Fruit fly (Drosophila melanogaster) whole organism, embryonic: ENCODE measurements around the gene CG11768.
A peak's percentile ranks its signal among the peaks of the same experiment; 100 is the strongest.

Source experiments
- Ada2b ChIP-seq: fragments of 200-800 bp; sonication (Bioruptor generic); IDR thresholded peaks from 2 replicates; pipeline ENCODE4 v1.3.6; 2022; ENCODE audit warnings: missing biosample characterization, missing genetic modification characterization
- Atf6 ChIP-seq: fragments of 200-800 bp; sonication (Bioruptor generic); IDR thresholded peaks from 2 replicates; pipeline ENCODE4 v1.3.6; 2022; ENCODE audit warnings: missing biosample characterization, missing genetic modification characterization
- Bteb2 ChIP-seq: fragments of 200-800 bp; sonication (Bioruptor generic); optimal IDR thresholded peaks from 2 replicates; lab custom pipeline; 2016; ENCODE audit warnings: missing biosample characterization, missing genetic modification characterization
- CG1024 ChIP-seq: fragments of 200-800 bp; sonication (Bioruptor generic); IDR thresholded peaks from 2 replicates; pipeline ENCODE4 v1.3.6; 2022; ENCODE audit warnings: missing biosample characterization, missing genetic modification characterization
- CG10267 ChIP-seq: fragments of 200-800 bp; sonication (Bioruptor generic); optimal IDR thresholded peaks from 2 replicates; lab custom pipeline; 2018; ENCODE audit warnings: missing biosample characterization, mild to moderate bottlenecking, missing genetic modification characterization, moderate library complexity
- CG11085 ChIP-seq: fragments of 200-800 bp; sonication (Bioruptor generic); IDR thresholded peaks from 2 replicates; pipeline ENCODE4 v1.3.6; 2022; ENCODE audit warnings: missing biosample characterization, missing genetic modification characterization
- CG12744 ChIP-seq: fragments of 200-800 bp; sonication (Bioruptor generic); optimal IDR thresholded peaks from 2 replicates; lab custom pipeline; 2016; ENCODE audit warnings: missing biosample characterization, missing genetic modification characterization
- CG12769 ChIP-seq: fragments of 200-800 bp; sonication (Bioruptor generic); optimal IDR thresholded peaks from 2 replicates; lab custom pipeline; 2019; ENCODE audit warnings: missing biosample characterization, mild to moderate bottlenecking, missing genetic modification characterization, moderate library complexity
- CG13123 ChIP-seq: fragments of 200-800 bp; sonication (Bioruptor generic); optimal IDR thresholded peaks from 2 replicates; lab custom pipeline; 2016; ENCODE audit warnings: missing biosample characterization, missing genetic modification characterization
- CG1602 ChIP-seq: fragments of 200-800 bp; sonication (Bioruptor generic); optimal IDR thresholded peaks from 3 replicates; lab custom pipeline; 2016; ENCODE audit warnings: missing biosample characterization, missing genetic modification characterization
- CG17912 ChIP-seq: fragments of 200-800 bp; sonication (Bioruptor generic); optimal IDR thresholded peaks from 2 replicates; lab custom pipeline; 2018; ENCODE audit warnings: missing biosample characterization, mild to moderate bottlenecking, missing genetic modification characterization
- CG1832 ChIP-seq: fragments of 200-800 bp; sonication (Bioruptor generic); optimal IDR thresholded peaks from 2 replicates; lab custom pipeline; 2017; ENCODE audit warnings: missing biosample characterization, mild to moderate bottlenecking, missing genetic modification characterization, inconsistent platforms
- CG2678 ChIP-seq: fragments of 200-800 bp; sonication (Bioruptor generic); optimal IDR thresholded peaks from 3 replicates; lab custom pipeline; 2019; ENCODE audit warnings: missing biosample characterization, mild to moderate bottlenecking, missing genetic modification characterization, moderate library complexity
- CG2712 ChIP-seq: fragments of 200-800 bp; optimal IDR thresholded peaks from 3 replicates; lab custom pipeline; 2019; ENCODE audit warnings: missing biosample characterization, mild to moderate bottlenecking, missing genetic modification characterization, moderate library complexity
- CG42726 ChIP-seq: fragments of 200-800 bp; sonication (Bioruptor generic); IDR thresholded peaks from 2 replicates; pipeline ENCODE4 v1.3.6; 2022; ENCODE audit warnings: missing biosample characterization, missing genetic modification characterization; ENCODE audit not compliant: partially characterized antibody
- CG4707 ChIP-seq: fragments of 200-800 bp; sonication (Bioruptor generic); optimal IDR thresholded peaks from 2 replicates; lab custom pipeline; 2018; ENCODE audit warnings: missing biosample characterization, mild to moderate bottlenecking, missing genetic modification characterization, moderate library complexity
- CG5953 ChIP-seq: fragments of 200-800 bp; sonication (Bioruptor generic); IDR thresholded peaks from 2 replicates; pipeline ENCODE4 v1.3.6; 2022; ENCODE audit warnings: missing biosample characterization, missing genetic modification characterization
- CG7357 ChIP-seq: fragments of 200-800 bp; sonication (Bioruptor generic); IDR thresholded peaks from 3 replicates; pipeline ENCODE4 v1.3.6; 2022; ENCODE audit warnings: missing biosample characterization, missing genetic modification characterization
- Dbx ChIP-seq: fragments of 200-800 bp; sonication (Bioruptor generic); IDR thresholded peaks from 3 replicates; pipeline ENCODE4 v1.3.6; 2022; ENCODE audit warnings: missing biosample characterization, missing genetic modification characterization
- Elba2 ChIP-seq: fragments of 200-800 bp; sonication (Bioruptor generic); optimal IDR thresholded peaks from 3 replicates; lab custom pipeline; 2016; ENCODE audit warnings: missing biosample characterization, missing genetic modification characterization
- Fer1 ChIP-seq: fragments of 200-800 bp; sonication (Bioruptor generic); optimal IDR thresholded peaks from 2 replicates; lab custom pipeline; 2017; ENCODE audit warnings: missing biosample characterization, mild to moderate bottlenecking, missing genetic modification characterization
- Fer2 ChIP-seq: fragments of 200-800 bp; sonication (Bioruptor generic); optimal IDR thresholded peaks from 2 replicates; lab custom pipeline; 2018; ENCODE audit warnings: missing biosample characterization, mild to moderate bottlenecking, missing genetic modification characterization, moderate library complexity
- HmgZ ChIP-seq: fragments of 200-800 bp; sonication (Bioruptor generic); optimal IDR thresholded peaks from 2 replicates; lab custom pipeline; 2018; ENCODE audit warnings: missing biosample characterization, mild to moderate bottlenecking, missing genetic modification characterization
- Mrtf ChIP-seq: fragments of 200-800 bp; sonication (Bioruptor generic); IDR thresholded peaks from 3 replicates; pipeline ENCODE4 v1.3.6; 2022; ENCODE audit warnings: missing biosample characterization, missing genetic modification characterization
- Nf-YB ChIP-seq: fragments of 200-800 bp; sonication (Bioruptor generic); optimal IDR thresholded peaks from 3 replicates; lab custom pipeline; 2019; ENCODE audit warnings: missing biosample characterization, mild to moderate bottlenecking, missing genetic modification characterization, moderate library complexity
- Pdp1 ChIP-seq, 2 experiments: fragments of 200-800 bp; sonication (Bioruptor generic); optimal IDR thresholded peaks; 3 replicates each; lab custom pipeline; 2016; ENCODE audit warnings: missing biosample characterization in 2 of 2, missing genetic modification characterization in 2 of 2, mild to moderate bottlenecking in 1 of 2, moderate library complexity in 1 of 2
- Rx ChIP-seq: fragments of 200-800 bp; sonication (Bioruptor generic); IDR thresholded peaks from 2 replicates; pipeline ENCODE4 v1.3.6; 2022; ENCODE audit warnings: missing biosample characterization, missing genetic modification characterization
- Side ChIP-seq: fragments of 200-800 bp; sonication (Bioruptor generic); optimal IDR thresholded peaks from 2 replicates; lab custom pipeline; 2016; ENCODE audit warnings: missing biosample characterization, missing genetic modification characterization
- Trl ChIP-seq, 3 experiments: fragments of >200 bp in 2 of 3; fragments of 200-800 bp in 1 of 3; sonication (Bioruptor generic) in 1 of 3; optimal IDR thresholded peaks; 2 replicates in 1 of 3; 3 replicates in 2 of 3; lab custom pipeline; 2016 to 2017; ENCODE audit warnings: missing biosample characterization in 1 of 3, missing genetic modification characterization in 1 of 3
- abd-A ChIP-seq: fragments of 200-800 bp; sonication (Bioruptor generic); optimal IDR thresholded peaks from 3 replicates; lab custom pipeline; 2019; ENCODE audit warnings: missing biosample characterization, mild to moderate bottlenecking, missing genetic modification characterization, moderate library complexity
- bsh ChIP-seq, 2 experiments: fragments of 200-800 bp; sonication (Bioruptor generic); optimal IDR thresholded peaks; 2 replicates each; lab custom pipeline; 2017 to 2018; ENCODE audit warnings: mild to moderate bottlenecking in 2 of 2, missing biosample characterization in 2 of 2, missing genetic modification characterization in 2 of 2, moderate library complexity in 1 of 2
- cg ChIP-seq: fragments of 200-800 bp; sonication (Bioruptor generic); optimal IDR thresholded peaks from 3 replicates; lab custom pipeline; 2019; ENCODE audit warnings: missing biosample characterization, mild to moderate bottlenecking, missing genetic modification characterization, moderate library complexity
- dmrt11E ChIP-seq: fragments of 200-800 bp; sonication (Bioruptor generic); optimal IDR thresholded peaks from 3 replicates; lab custom pipeline; 2018; ENCODE audit warnings: missing biosample characterization, mild to moderate bottlenecking, missing genetic modification characterization, moderate library complexity
- ems ChIP-seq: fragments of 200-800 bp; sonication (Bioruptor generic); optimal IDR thresholded peaks from 3 replicates; lab custom pipeline; 2016; ENCODE audit warnings: missing biosample characterization, missing genetic modification characterization
- eve ChIP-seq, 2 experiments: fragments of >200 bp; optimal IDR thresholded peaks; 2 replicates each; lab custom pipeline; 2017; ENCODE audit warnings: missing biosample characterization in 2 of 2, missing genetic modification characterization in 2 of 2
- fu2 ChIP-seq: fragments of 200-800 bp; sonication (Bioruptor generic); optimal IDR thresholded peaks from 2 replicates; lab custom pipeline; 2016; ENCODE audit warnings: missing biosample characterization, missing genetic modification characterization
- hb ChIP-seq: fragments of 200-800 bp; sonication (Bioruptor generic); IDR thresholded peaks from 3 replicates; pipeline ENCODE4 v1.3.6; 2022; ENCODE audit warnings: missing biosample characterization, missing genetic modification characterization; ENCODE audit not compliant: partially characterized antibody
- jigr1 ChIP-seq: fragments of 200-800 bp; sonication (Bioruptor generic); IDR thresholded peaks from 3 replicates; pipeline ENCODE4 v1.3.6; 2022; ENCODE audit warnings: missing biosample characterization, missing genetic modification characterization
- kni ChIP-seq: fragments of 200-800 bp; sonication (Bioruptor generic); optimal IDR thresholded peaks from 3 replicates; lab custom pipeline; 2017; ENCODE audit warnings: mild to moderate bottlenecking, missing biosample characterization, missing genetic modification reagents, missing genetic modification characterization
- lbe ChIP-seq: fragments of 200-800 bp; sonication (Bioruptor generic); optimal IDR thresholded peaks from 2 replicates; lab custom pipeline; 2016; ENCODE audit warnings: missing biosample characterization, mild to moderate bottlenecking, missing genetic modification characterization
- nom ChIP-seq: fragments of 200-800 bp; sonication (Bioruptor generic); optimal IDR thresholded peaks from 2 replicates; lab custom pipeline; 2017; ENCODE audit warnings: missing biosample characterization, missing genetic modification characterization, mild to moderate bottlenecking, moderate library complexity, missing genetic modification reagents
- onecut ChIP-seq: fragments of 200-800 bp; sonication (Bioruptor generic); IDR thresholded peaks from 2 replicates; pipeline ENCODE4 v1.3.6; 2022; ENCODE audit warnings: missing biosample characterization, missing genetic modification characterization
- pb ChIP-seq: fragments of 200-800 bp; sonication (Bioruptor generic); optimal IDR thresholded peaks from 3 replicates; lab custom pipeline; 2016; ENCODE audit warnings: missing biosample characterization, missing genetic modification characterization
- pros ChIP-seq: fragments of 200-800 bp; sonication (Bioruptor generic); optimal IDR thresholded peaks from 3 replicates; lab custom pipeline; 2019; ENCODE audit warnings: missing biosample characterization, mild to moderate bottlenecking, missing genetic modification characterization, moderate library complexity
- pum ChIP-seq: fragments of 200-800 bp; sonication (Bioruptor generic); optimal IDR thresholded peaks from 2 replicates; lab custom pipeline; 2016; ENCODE audit warnings: missing biosample characterization, missing genetic modification characterization
- repo ChIP-seq: fragments of 200-800 bp; sonication (Bioruptor generic); optimal IDR thresholded peaks from 2 replicates; lab custom pipeline; 2016; ENCODE audit warnings: missing biosample characterization, missing genetic modification characterization
- sens-2 ChIP-seq: fragments of 200-800 bp; sonication (Bioruptor generic); IDR thresholded peaks from 2 replicates; pipeline ENCODE4 v1.3.6; 2022; ENCODE audit warnings: missing biosample characterization, missing genetic modification characterization
- yki ChIP-seq: fragments of >200 bp; optimal IDR thresholded peaks from 3 replicates; lab custom pipeline; 2018
- zen2 ChIP-seq: fragments of 200-800 bp; sonication (Bioruptor generic); IDR thresholded peaks from 3 replicates; pipeline ENCODE4 v1.3.6; 2022; ENCODE audit warnings: missing biosample characterization, missing genetic modification characterization; ENCODE audit not compliant: partially characterized antibody

CG11768 gene

dm6 chr3R:8707166-8707565, 60.8 kb downstream of the CG11768 start (continued):
- TF ChIP-seq CG2678: no peak
- TF ChIP-seq repo (GFP tag; lab: Kevin White, UChicago): no peak
- TF ChIP-seq jigr1: no peak
- no peak for TF ChIP-seq zen2 (GFP tag; lab: Robert Waterston, UW)
- TF ChIP-seq Fer1 (GFP tag; lab: Kevin White, UChicago): no peak
- no peak for TF ChIP-seq CG1024 (GFP tag; lab: Robert Waterston, UW)
- no peak for TF ChIP-seq bsh (GFP tag; optimal IDR thresholded peaks at IDR 0.05; lab: Kevin White, UChicago)
- TF ChIP-seq CG5953: no peak
- TF ChIP-seq pum (GFP tag; lab: Kevin White, UChicago): no peak
- no peak for TF ChIP-seq pb (GFP tag; lab: Kevin White, UChicago)
- TF ChIP-seq lbe (GFP tag; lab: Kevin White, UChicago): no peak
- TF ChIP-seq CG7357 (GFP tag; lab: Robert Waterston, UW): no peak
- no peak for TF ChIP-seq CG1602 (GFP tag; lab: Kevin White, UChicago)
- TF ChIP-seq CG42726 (GFP tag; lab: Robert Waterston, UW): no peak
- no peak for TF ChIP-seq sens-2 (GFP tag; lab: Robert Waterston, UW)
- TF ChIP-seq Rx (GFP tag; lab: Robert Waterston, UW): no peak

dm6 chr3R:8705323-8706097, 62.5 kb downstream of the CG11768 start:
- TF ChIP-seq nom (GFP tag; lab: Kevin White, UChicago): peak; percentile 71
- TF ChIP-seq Dbx (GFP tag; lab: Robert Waterston, UW): no peak
- no peak for TF ChIP-seq ems (GFP tag; lab: Kevin White, UChicago)
- TF ChIP-seq kni (GFP tag; lab: Kevin White, UChicago): no peak
- TF ChIP-seq pros (GFP tag; lab: Kevin White, UChicago): peak; percentile 45
- TF ChIP-seq Nf-YB (GFP tag; lab: Kevin White, UChicago): peak; percentile 91
- peak; percentile 32 for TF ChIP-seq CG1832
- no peak for TF ChIP-seq CG4707 (GFP tag; lab: Kevin White, UChicago)
- TF ChIP-seq yki (lab: Kevin White, UChicago): no peak
- TF ChIP-seq Pdp1 (GFP tag; optimal IDR thresholded peaks at IDR 0.05; lab: Kevin White, UChicago): no peak
- no peak for TF ChIP-seq fu2 (GFP tag; lab: Kevin White, UChicago)
- TF ChIP-seq Trl (optimal IDR thresholded peaks at IDR 0.05; lab: Kevin White, UChicago): no peak
- TF ChIP-seq Trl (GFP tag; optimal IDR thresholded peaks at IDR 0.05; lab: Kevin White, UChicago): no peak
- no peak for TF ChIP-seq Elba2
- TF ChIP-seq hb (GFP tag; lab: Robert Waterston, UW): 0 out of 3 replicates have a peak, but pooled peaks have one; percentile 21
- TF ChIP-seq abd-A: peak; percentile 93
- TF ChIP-seq Side (GFP tag; lab: Kevin White, UChicago): no peak
- TF ChIP-seq CG11085 (GFP tag; lab: Robert Waterston, UW): no peak
- no peak for TF ChIP-seq eve (GFP tag; optimal IDR thresholded peaks at IDR 0.05; lab: Kevin White, UChicago)
- TF ChIP-seq CG10267 (tag; lab: Kevin White, UChicago): peak; percentile 3
- no peak for TF ChIP-seq Bteb2 (GFP tag; lab: Kevin White, UChicago)
- no peak for TF ChIP-seq CG12769 (tag; lab: Kevin White, UChicago)
- no peak for TF ChIP-seq dmrt11E
- TF ChIP-seq HmgZ (tag; lab: Kevin White, UChicago): no peak
- TF ChIP-seq CG17912: no peak
- TF ChIP-seq Ada2b (GFP tag; lab: Robert Waterston, UW): no peak
- no peak for TF ChIP-seq CG12744 (GFP tag; lab: Kevin White, UChicago)
- TF ChIP-seq CG13123 (GFP tag; lab: Kevin White, UChicago): no peak
- TF ChIP-seq Mrtf (GFP tag; lab: Robert Waterston, UW): 0 out of 3 replicates have a peak, but pooled peaks have one; percentile 16
- peak; percentile 59 for TF ChIP-seq cg (GFP tag; lab: Kevin White, UChicago)
- peak; percentile 97 for TF ChIP-seq onecut (GFP tag; lab: Robert Waterston, UW)
- TF ChIP-seq Fer2: no peak
- TF ChIP-seq Atf6: no peak
- peak; percentile 16 for TF ChIP-seq CG2712 (tag; lab: Kevin White, UChicago)
